4 worm cellular contexts compared by ENCODE assay signal in genomic region chrIV:14610942-14611724, ce11.
TF ChIP-seq lines count a peak whose summit lies in the region.

No protein-coding gene starts in this region.

TF ChIP-seq in whole organism, L1 larva, 84 proteins besides CTCF, POLR2A, EP300 and RAD21 (continued from another document and continues in another):
- TF ChIP-seq C16A3.4 (tag; optimal IDR thresholded peaks at IDR 0.05; lab: Kevin White, UChicago) (peak; percentile 67), zip-4 (GFP tag; optimal IDR thresholded peaks at IDR 0.05; lab: Kevin White, UChicago) (no peak), nhr-47 (tag; optimal IDR thresholded peaks at IDR 0.05; lab: Kevin White, UChicago) (peak; percentile 41), zag-1 (tag; optimal IDR thresholded peaks at IDR 0.05; lab: Kevin White, UChicago) (no peak), rnt-1 (tag; optimal IDR thresholded peaks at IDR 0.05; lab: Kevin White, UChicago) (peak; percentile 65), swsn-7 (tag; optimal IDR thresholded peaks at IDR 0.05; lab: Kevin White, UChicago) (peak; percentile 35), nhr-12 (tag; optimal IDR thresholded peaks at IDR 0.05; lab: Kevin White, UChicago) (no peak), ces-1 (GFP tag; optimal IDR thresholded peaks at IDR 0.05; lab: Kevin White, UChicago) (no peak), nhr-76 (tag; optimal IDR thresholded peaks at IDR 0.05; lab: Kevin White, UChicago) (no peak), mdl-1 (tag; optimal IDR thresholded peaks at IDR 0.05; lab: Kevin White, UChicago) (peak in 1 of 2 experiments; percentile 48), fkh-10 (GFP tag; optimal IDR thresholded peaks at IDR 0.05; lab: Kevin White, UChicago) (no peak), ztf-11 (tag; optimal IDR thresholded peaks at IDR 0.05; lab: Kevin White, UChicago) (no peak), dpl-1 (GFP tag; optimal IDR thresholded peaks at IDR 0.05; lab: Kevin White, UChicago) (peak in 2 of 3 experiments; percentile 29 to 54), snpc-4 (tag; optimal IDR thresholded peaks at IDR 0.05; lab: Kevin White, UChicago) (peak; percentile 28), nhr-71 (tag; optimal IDR thresholded peaks at IDR 0.05; lab: Kevin White, UChicago) (peak; percentile 89), pqm-1 (tag; optimal IDR thresholded peaks at IDR 0.05; lab: Kevin White, UChicago) (no peak), lin-13 (GFP tag; optimal IDR thresholded peaks at IDR 0.05; lab: Kevin White, UChicago) (peak; percentile 21), nhr-84 (tag; optimal IDR thresholded peaks at IDR 0.05; lab: Kevin White, UChicago) (no peak), skn-1 (tag; optimal IDR thresholded peaks at IDR 0.05; lab: Kevin White, UChicago) (peak; percentile 32), elt-3 (tag; optimal IDR thresholded peaks at IDR 0.05; lab: Kevin White, UChicago) (peak in 3 of 6 experiments; percentile 44 to 60 (median 56)), egl-27 (tag; optimal IDR thresholded peaks at IDR 0.05; lab: Kevin White, UChicago) (no peak), hpl-2 (GFP tag; optimal IDR thresholded peaks at IDR 0.05; lab: Kevin White, UChicago) (no peak), F16B12.6 (tag; optimal IDR thresholded peaks at IDR 0.05; lab: Kevin White, UChicago) (no peak), fkh-4 (tag; optimal IDR thresholded peaks at IDR 0.05; lab: Kevin White, UChicago; ENCODE audit: borderline replicate concordance) (no peak), ztf-4 (tag; optimal IDR thresholded peaks at IDR 0.05; lab: Kevin White, UChicago) (no peak), nhr-85 (tag; lab: Kevin White, UChicago) (peak; percentile 92), unc-98 (GFP tag; IDR thresholded peaks at IDR 0.05; lab: Robert Waterston, UW) (no peak), aly-2 (tag; optimal IDR thresholded peaks at IDR 0.05; lab: Kevin White, UChicago) (no peak), isw-1 (GFP tag; IDR thresholded peaks at IDR 0.05; lab: Robert Waterston, UW) (no peak), aha-1 (tag; optimal IDR thresholded peaks at IDR 0.05; lab: Kevin White, UChicago) (no peak), nhr-20 (tag; optimal IDR thresholded peaks at IDR 0.05; lab: Kevin White, UChicago) (peak; percentile 94), unc-130 (tag; optimal IDR thresholded peaks at IDR 0.05; lab: Kevin White, UChicago) (no peak), mab-9 (GFP tag; IDR thresholded peaks at IDR 0.05; lab: Robert Waterston, UW) (0 out of 2 replicates have a peak, but pooled peaks have one; percentile 7), sox-4 (tag; optimal IDR thresholded peaks at IDR 0.05; lab: Kevin White, UChicago) (no peak)

TF ChIP-seq in whole organism, L2 larva, 48 proteins besides CTCF, POLR2A, EP300 and RAD21 (continued from another document):
- no peak for TF ChIP-seq unc-55 (GFP tag; optimal IDR thresholded peaks at IDR 0.05; lab: Kevin White, UChicago)
- TF ChIP-seq blmp-1 (tag; optimal IDR thresholded peaks at IDR 0.05; lab: Kevin White, UChicago; ENCODE audit: insufficient read depth) = peak; percentile 86
- no peak for TF ChIP-seq R02D3.7 (tag; optimal IDR thresholded peaks at IDR 0.05; lab: Kevin White, UChicago)
- peak; percentile 86 for TF ChIP-seq nhr-21 (tag; optimal IDR thresholded peaks at IDR 0.05; lab: Kevin White, UChicago)
- TF ChIP-seq Y55F3AM.14 (GFP tag; optimal IDR thresholded peaks at IDR 0.05; lab: Kevin White, UChicago) = no peak
- peak; percentile 31 for TF ChIP-seq gmeb-1 (tag; optimal IDR thresholded peaks at IDR 0.05; lab: Kevin White, UChicago)

TF ChIP-seq in whole organism, L3 larva, 47 proteins besides CTCF, POLR2A, EP300 and RAD21 (continued from another document):
- TF ChIP-seq elt-2 (tag; optimal IDR thresholded peaks at IDR 0.05; lab: Kevin White, UChicago) = peak; percentile 69
- peak; percentile 89 for TF ChIP-seq nhr-25 (tag; optimal IDR thresholded peaks at IDR 0.05; lab: Kevin White, UChicago)
- no peak for TF ChIP-seq ZK546.5 (tag; optimal IDR thresholded peaks at IDR 0.05; lab: Kevin White, UChicago)
- peak; percentile 28 for TF ChIP-seq elt-1 (tag; optimal IDR thresholded peaks at IDR 0.05; lab: Kevin White, UChicago)
- TF ChIP-seq lin-39 (tag; optimal IDR thresholded peaks at IDR 0.05; lab: Kevin White, UChicago) = no peak
- no peak for TF ChIP-seq nhr-12 (tag; optimal IDR thresholded peaks at IDR 0.05; lab: Kevin White, UChicago)
- TF ChIP-seq nhr-237 (tag; optimal IDR thresholded peaks at IDR 0.05; lab: Kevin White, UChicago) = no peak
- TF ChIP-seq daf-12 (tag; optimal IDR thresholded peaks at IDR 0.05; lab: Kevin White, UChicago) = no peak
- TF ChIP-seq unc-39 (tag; optimal IDR thresholded peaks at IDR 0.05; lab: Kevin White, UChicago) = no peak
- no peak for TF ChIP-seq fos-1 (tag; optimal IDR thresholded peaks at IDR 0.05; lab: Kevin White, UChicago)
- peak; percentile 12 for TF ChIP-seq ama-1 (optimal IDR thresholded peaks at IDR 0.05; lab: Kevin White, UChicago)

TF ChIP-seq in whole organism, L4 larva, 104 proteins besides CTCF, POLR2A, EP300 and RAD21 (continued from another document):
- TF ChIP-seq T26A8.4 (GFP tag; IDR thresholded peaks at IDR 0.05; lab: Robert Waterston, UW) (0 out of 2 replicates have a peak, but pooled peaks have one; percentile 64), snpc-4 (tag; optimal IDR thresholded peaks at IDR 0.05; lab: Kevin White, UChicago) (no peak), zfp-2 (tag; optimal IDR thresholded peaks at IDR 0.05; lab: Kevin White, UChicago) (no peak), F44E2.7 (GFP tag; IDR thresholded peaks at IDR 0.05; lab: Robert Waterston, UW) (no peak), tra-1 (GFP tag; IDR thresholded peaks at IDR 0.05; lab: Robert Waterston, UW) (peak; percentile 36; the same call in 1 of the 2 replicates), nhr-42 (GFP tag; IDR thresholded peaks at IDR 0.05; lab: Robert Waterston, UW) (no peak), ztf-7 (tag; optimal IDR thresholded peaks at IDR 0.05; lab: Kevin White, UChicago) (no peak), egl-27 (tag; optimal IDR thresholded peaks at IDR 0.05; lab: Kevin White, UChicago) (no peak), dmd-6 (GFP tag; IDR thresholded peaks at IDR 0.05; lab: Robert Waterston, UW) (peak; percentile 95), rbr-2 (tag; optimal IDR thresholded peaks at IDR 0.05; lab: Kevin White, UChicago) (peak; percentile 6), nhr-25 (tag; optimal IDR thresholded peaks at IDR 0.05; lab: Kevin White, UChicago; ENCODE audit: borderline replicate concordance, insufficient read depth) (peak; percentile 75), cey-2 (tag; optimal IDR thresholded peaks at IDR 0.05; lab: Kevin White, UChicago; ENCODE audit: borderline replicate concordance, insufficient read depth) (no peak), skn-1 (tag; optimal IDR thresholded peaks at IDR 0.05; lab: Kevin White, UChicago) (no peak), mdl-1 (tag; optimal IDR thresholded peaks at IDR 0.05; lab: Kevin White, UChicago) (peak; percentile 21 to 58), ceh-62 (tag; optimal IDR thresholded peaks at IDR 0.05; lab: Kevin White, UChicago) (no peak), snpc-1.2 (GFP tag; IDR thresholded peaks at IDR 0.05; lab: Robert Waterston, UW) (peak; percentile 99), nhr-237 (tag; optimal IDR thresholded peaks at IDR 0.05; lab: Kevin White, UChicago) (no peak), tag-97 (GFP tag; IDR thresholded peaks at IDR 0.05; lab: Robert Waterston, UW) (no peak), mxl-2 (GFP tag; conservative IDR thresholded peaks at IDR 0.05; lab: Robert Waterston, UW) (no peak), nhr-77 (tag; optimal IDR thresholded peaks at IDR 0.05; lab: Kevin White, UChicago) (peak; percentile 69), lin-29 (GFP tag; IDR thresholded peaks at IDR 0.05; lab: Robert Waterston, UW) (no peak), daf-12 (tag; optimal IDR thresholded peaks at IDR 0.05; lab: Kevin White, UChicago) (no peak), hmg-1.1 (GFP tag; IDR thresholded peaks at IDR 0.05; lab: Robert Waterston, UW) (peak; percentile 7; the same call in 1 of the 2 replicates), spr-3 (GFP tag; optimal IDR thresholded peaks at IDR 0.05; lab: Kevin White, UChicago) (no peak), unc-39 (tag; optimal IDR thresholded peaks at IDR 0.05; lab: Kevin White, UChicago) (no peak), spr-1 (tag; optimal IDR thresholded peaks at IDR 0.05; lab: Kevin White, UChicago) (no peak), T20F7.1 (GFP tag; optimal IDR thresholded peaks at IDR 0.05; lab: Kevin White, UChicago) (no peak), mep-1 (tag; optimal IDR thresholded peaks at IDR 0.05; lab: Kevin White, UChicago) (peak; percentile 73), nhr-28 (tag; optimal IDR thresholded peaks at IDR 0.05; lab: Kevin White, UChicago) (peak; percentile 99), nhr-102 (tag; optimal IDR thresholded peaks at IDR 0.05; lab: Kevin White, UChicago) (peak; percentile 23), dpl-1 (GFP tag; optimal IDR thresholded peaks at IDR 0.05; lab: Kevin White, UChicago) (peak; percentile 5), ceh-20 (GFP tag; IDR thresholded peaks at IDR 0.05; lab: Robert Waterston, UW) (no peak), pqm-1 (tag; optimal IDR thresholded peaks at IDR 0.05; lab: Kevin White, UChicago) (peak; percentile 40), ZK337.2 (GFP tag; IDR thresholded peaks at IDR 0.05; lab: Robert Waterston, UW) (no peak), hlh-11 (tag; optimal IDR thresholded peaks at IDR 0.05; lab: Kevin White, UChicago) (peak; percentile 84), attf-4 (tag; optimal IDR thresholded peaks at IDR 0.05; lab: Kevin White, UChicago) (no peak), lsy-2 (tag; optimal IDR thresholded peaks at IDR 0.05; lab: Kevin White, UChicago) (peak; percentile 36 to 61), daf-16 (GFP tag; optimal IDR thresholded peaks at IDR 0.05; lab: Kevin White, UChicago) (peak; percentile 47 to 51), daf-16 (tag; optimal IDR thresholded peaks at IDR 0.05; lab: Kevin White, UChicago) (peak; percentile 80), unc-62 (GFP tag; optimal IDR thresholded peaks at IDR 0.05 in 1 of 2; lab: Kevin White, UChicago) (peak in 1 of 2 experiments; percentile 24), unc-62 (tag; optimal IDR thresholded peaks at IDR 0.05; lab: Kevin White, UChicago) (no peak), ctbp-1 (GFP tag; IDR thresholded peaks at IDR 0.05; lab: Robert Waterston, UW) (peak; percentile 53; the same call in 1 of the 2 replicates), arid-1 (GFP tag; conservative IDR thresholded peaks at IDR 0.05; lab: Robert Waterston, UW) (0 out of 2 replicates have a peak, but pooled peaks have one; percentile 4), aly-2 (tag; optimal IDR thresholded peaks at IDR 0.05; lab: Kevin White, UChicago) (no peak), unc-130 (GFP tag; optimal IDR thresholded peaks at IDR 0.05; lab: Kevin White, UChicago) (no peak), mes-2 (tag; optimal IDR thresholded peaks at IDR 0.05; lab: Kevin White, UChicago; ENCODE audit: poor library complexity, severe bottlenecking) (peak; percentile 45), madf-9 (GFP tag; conservative IDR thresholded peaks at IDR 0.05; lab: Robert Waterston, UW) (no peak), nhr-11 (tag; optimal IDR thresholded peaks at IDR 0.05; lab: Kevin White, UChicago) (peak; percentile 67), daf-19 (GFP tag; conservative IDR thresholded peaks at IDR 0.05; lab: Robert Waterston, UW) (no peak), Y105C5A.15 (GFP tag; IDR thresholded peaks at IDR 0.05; lab: Robert Waterston, UW) (0 out of 2 replicates have a peak, but pooled peaks have one; percentile 52), F10B5.3 (tag; optimal IDR thresholded peaks at IDR 0.05; lab: Kevin White, UChicago) (no peak), set-16 (GFP tag; IDR thresholded peaks at IDR 0.05; lab: Robert Waterston, UW) (no peak; the same call in 1 of the 2 replicates), dve-1 (tag; optimal IDR thresholded peaks at IDR 0.05; lab: Kevin White, UChicago; ENCODE audit: insufficient read depth) (peak; percentile 49), zag-1 (tag; optimal IDR thresholded peaks at IDR 0.05; lab: Kevin White, UChicago) (no peak), lin-38 (GFP tag; IDR thresholded peaks at IDR 0.05; lab: Robert Waterston, UW) (peak; percentile 53; the same call in 1 of the 2 replicates), ceh-32 (tag; optimal IDR thresholded peaks at IDR 0.05; lab: Kevin White, UChicago; ENCODE audit: poor library complexity) (no peak), madf-5 (GFP tag; IDR thresholded peaks at IDR 0.05; lab: Robert Waterston, UW) (0 out of 4 replicates have a peak, but pooled peaks of 1 of the 2 experiments have one; percentile 34), zfp-3 (GFP tag; conservative IDR thresholded peaks at IDR 0.05; lab: Robert Waterston, UW) (0 out of 2 replicates have a peak, but pooled peaks have one; percentile 60), jun-1 (tag; optimal IDR thresholded peaks at IDR 0.05; lab: Kevin White, UChicago) (peak; percentile 32), zip-11 (GFP tag; IDR thresholded peaks at IDR 0.05; lab: Robert Waterston, UW) (no peak), lim-7 (GFP tag; IDR thresholded peaks at IDR 0.05; lab: Robert Waterston, UW) (no peak), mdt-29 (GFP tag; IDR thresholded peaks at IDR 0.05; lab: Robert Waterston, UW) (no peak), nhr-48 (tag; optimal IDR thresholded peaks at IDR 0.05; lab: Kevin White, UChicago) (peak; percentile 93), mxl-3 (GFP tag; optimal IDR thresholded peaks at IDR 0.05; lab: Kevin White, UChicago) (peak; percentile 60), F26F4.8 (GFP tag; conservative IDR thresholded peaks at IDR 0.05; lab: Robert Waterston, UW) (no peak), dmd-8 (GFP tag; IDR thresholded peaks at IDR 0.05; lab: Robert Waterston, UW) (no peak), hif-1 (tag; optimal IDR thresholded peaks at IDR 0.05; lab: Kevin White, UChicago) (peak in 1 of 2 experiments; percentile 30), fkh-10 (GFP tag; optimal IDR thresholded peaks at IDR 0.05; lab: Kevin White, UChicago) (no peak), vab-7 (GFP tag; IDR thresholded peaks at IDR 0.05; lab: Robert Waterston, UW) (0 out of 2 replicates have a peak, but pooled peaks have one; percentile 14), F37D6.2 (tag; optimal IDR thresholded peaks at IDR 0.05; lab: Kevin White, UChicago) (no peak)
